Fruit fly (Drosophila melanogaster): Measurements from ENCODE around the gene PhKgamma.

Gene PhKgamma

dm6 chrX:11709799-11710720, 15.1 kb downstream of the PhKgamma start, which contains the start of gene FucT6:
TSS of gene FucT6 (minus strand) at chrX:11709951.
- TF ChIP-seq Eip78C (GFP tag) (peak; percentile 77), CG4318 (GFP tag; optimal IDR thresholded peaks at IDR 0.05) (no peak), Eip75B (GFP tag; optimal IDR thresholded peaks at IDR 0.05) (no peak), CG11762 (GFP tag; optimal IDR thresholded peaks at IDR 0.05; ENCODE audit: insufficient read depth) (no peak), fd85E (GFP tag; optimal IDR thresholded peaks at IDR 0.05) (no peak), achi (GFP tag; optimal IDR thresholded peaks at IDR 0.05) (peak; percentile 7), Met (GFP tag; optimal IDR thresholded peaks at IDR 0.05) (no peak), eg (GFP tag; IDR thresholded peaks at IDR 0.05) (peak; percentile 76; the same call in 2 of the 3 replicates), CG10669 (GFP tag; optimal IDR thresholded peaks at IDR 0.05) (no peak), Sox102F (GFP tag; optimal IDR thresholded peaks at IDR 0.05) (peak; percentile 21), dsx (GFP tag; optimal IDR thresholded peaks at IDR 0.05; ENCODE audit: poor library complexity, severe bottlenecking) (peak; percentile 20), OdsH (GFP tag; optimal IDR thresholded peaks at IDR 0.05) (no peak), svp (GFP tag) (peak; percentile 61), Ets21C (GFP tag; optimal IDR thresholded peaks at IDR 0.05) (no peak), CG6276 (GFP tag; optimal IDR thresholded peaks at IDR 0.05) (peak; percentile 66), CG9139 (GFP tag; optimal IDR thresholded peaks at IDR 0.05) (no peak), CG16779 (tag; optimal IDR thresholded peaks at IDR 0.05) (peak; percentile 38), CG1621 (tag; optimal IDR thresholded peaks at IDR 0.05) (peak; percentile 0), CG15336 (GFP tag; IDR thresholded peaks at IDR 0.05) (peak; percentile 72), vri (GFP tag; optimal IDR thresholded peaks at IDR 0.05) (no peak), net (GFP tag; optimal IDR thresholded peaks at IDR 0.05) (peak; percentile 21), Eip93F (GFP tag; optimal IDR thresholded peaks at IDR 0.05) (peak; percentile 19), salr (GFP tag; optimal IDR thresholded peaks at IDR 0.05) (no peak), Hr4 (GFP tag; optimal IDR thresholded peaks at IDR 0.05) (no peak), CG6808 (GFP tag; optimal IDR thresholded peaks at IDR 0.05) (no peak), topi (GFP tag; optimal IDR thresholded peaks at IDR 0.05) (no peak), cyc (GFP tag; optimal IDR thresholded peaks at IDR 0.05) (no peak), Gug (GFP tag; IDR thresholded peaks at IDR 0.05) (0 out of 2 replicates have a peak, but pooled peaks have one; percentile 8), CG8119 (GFP tag; IDR thresholded peaks at IDR 0.05) (peak; percentile 61; the same call in 2 of the 3 replicates), acj6 (GFP tag; optimal IDR thresholded peaks at IDR 0.05) (no peak), Blimp-1 (GFP tag; optimal IDR thresholded peaks at IDR 0.05) (no peak), CG8632 (GFP tag; optimal IDR thresholded peaks at IDR 0.05) (no peak), Smox (GFP tag; optimal IDR thresholded peaks at IDR 0.05) (no peak), spab (GFP tag; optimal IDR thresholded peaks at IDR 0.05) (no peak), ss (GFP tag; optimal IDR thresholded peaks at IDR 0.05) (peak; percentile 47 to 54), esn (GFP tag; optimal IDR thresholded peaks at IDR 0.05) (peak; percentile 6), CG6163 (GFP tag; IDR thresholded peaks at IDR 0.05) (peak; percentile 78), CG6854 (GFP tag; optimal IDR thresholded peaks at IDR 0.05) (no peak), CG3919 (GFP tag; optimal IDR thresholded peaks at IDR 0.05) (peak; percentile 17), Hr39 (GFP tag; optimal IDR thresholded peaks at IDR 0.05) (no peak), Ets96B (tag; optimal IDR thresholded peaks at IDR 0.05) (peak; percentile 16), CG34406 (GFP tag; optimal IDR thresholded peaks at IDR 0.05) (peak; percentile 18), CG10631 (GFP tag; optimal IDR thresholded peaks at IDR 0.05) (no peak), Sox15 (GFP tag; optimal IDR thresholded peaks at IDR 0.05) (no peak), dac (GFP tag; optimal IDR thresholded peaks at IDR 0.05) (no peak)

Data from whole organism, prepupa.